Fruit fly (Drosophila melanogaster) whole organism, embryonic: ENCODE results near the gene CG13484.
A peak's percentile ranks its signal among the peaks of the same experiment; 100 is the strongest.

Experiments
- B-H1 ChIP-seq: fragments of 200-800 bp; sonication (Bioruptor generic); IDR thresholded peaks from 3 replicates; pipeline ENCODE4 v1.3.6; 2022; ENCODE audit warnings: missing biosample characterization, missing genetic modification characterization
- CG10543 ChIP-seq: fragments of 200-800 bp; sonication (Bioruptor generic); optimal IDR thresholded peaks from 3 replicates; lab custom pipeline; 2017; ENCODE audit warnings: missing biosample characterization, mild to moderate bottlenecking, missing genetic modification characterization, moderate library complexity
- CG11247 ChIP-seq: fragments of 200-800 bp; sonication (Bioruptor generic); IDR thresholded peaks from 2 replicates; pipeline ENCODE4 v1.3.6; 2022; ENCODE audit warnings: missing biosample characterization, missing genetic modification characterization
- CG12219 ChIP-seq: fragments of 200-800 bp; sonication (Bioruptor generic); optimal IDR thresholded peaks from 3 replicates; lab custom pipeline; 2018; ENCODE audit warnings: missing biosample characterization, mild to moderate bottlenecking, missing genetic modification characterization
- CG13287 ChIP-seq: fragments of 200-800 bp; sonication (Bioruptor generic); IDR thresholded peaks from 2 replicates; pipeline ENCODE4 v1.3.6; 2022; ENCODE audit warnings: missing biosample characterization, missing genetic modification characterization; ENCODE audit not compliant: partially characterized antibody
- CG14014 ChIP-seq: fragments of 200-800 bp; sonication (Bioruptor generic); IDR thresholded peaks from 2 replicates; pipeline ENCODE4 v1.3.6; 2022; ENCODE audit warnings: missing biosample characterization, missing genetic modification characterization
- CG1529 ChIP-seq: fragments of 200-800 bp; sonication (Bioruptor generic); optimal IDR thresholded peaks from 3 replicates; lab custom pipeline; 2018; ENCODE audit warnings: missing biosample characterization, missing genetic modification characterization
- CG17385 ChIP-seq: fragments of 200-800 bp; sonication (Bioruptor generic); optimal IDR thresholded peaks from 3 replicates; lab custom pipeline; 2018; ENCODE audit warnings: missing biosample characterization, mild to moderate bottlenecking, missing genetic modification characterization
- CG1792 ChIP-seq: fragments of 200-800 bp; sonication (Bioruptor generic); optimal IDR thresholded peaks from 2 replicates; lab custom pipeline; 2016; ENCODE audit warnings: missing biosample characterization, missing genetic modification characterization
- CG2120 ChIP-seq: fragments of 200-800 bp; sonication (Bioruptor generic); optimal IDR thresholded peaks from 3 replicates; lab custom pipeline; 2016; ENCODE audit warnings: missing biosample characterization, missing genetic modification characterization
- CG43689 ChIP-seq: fragments of 200-800 bp; sonication (Bioruptor generic); IDR thresholded peaks from 2 replicates; pipeline ENCODE4 v1.3.6; 2022; ENCODE audit warnings: missing biosample characterization, missing genetic modification characterization
- CG6765 ChIP-seq: fragments of 200-800 bp; sonication (Bioruptor generic); optimal IDR thresholded peaks from 3 replicates; lab custom pipeline; 2017; ENCODE audit warnings: missing biosample characterization, mild to moderate bottlenecking, missing genetic modification characterization
- CG7963 ChIP-seq: fragments of 200-800 bp; sonication (Bioruptor generic); IDR thresholded peaks from 3 replicates; pipeline ENCODE4 v1.3.6; 2022; ENCODE audit warnings: missing biosample characterization, missing genetic modification characterization; ENCODE audit not compliant: partially characterized antibody
- CG8924 ChIP-seq: fragments of 200-800 bp; optimal IDR thresholded peaks from 3 replicates; lab custom pipeline; 2019; ENCODE audit warnings: missing biosample characterization, mild to moderate bottlenecking, missing genetic modification characterization, moderate library complexity
- CG9932 ChIP-seq: fragments of 200-800 bp; sonication (Bioruptor generic); IDR thresholded peaks from 2 replicates; pipeline ENCODE4 v1.3.6; 2022; ENCODE audit warnings: missing biosample characterization, missing genetic modification characterization
- CHES-1-like ChIP-seq: fragments of 200-800 bp; sonication (Bioruptor generic); optimal IDR thresholded peaks from 2 replicates; lab custom pipeline; 2016; ENCODE audit warnings: missing biosample characterization, missing genetic modification characterization
- Dll ChIP-seq: fragments of 200-800 bp; sonication (Bioruptor generic); IDR thresholded peaks from 4 replicates; pipeline ENCODE4 v1.3.6; 2022; ENCODE audit warnings: missing biosample characterization, missing genetic modification characterization; ENCODE audit not compliant: partially characterized antibody
- Drgx ChIP-seq: fragments of 200-800 bp; sonication (Bioruptor generic); IDR thresholded peaks from 2 replicates; pipeline ENCODE4 v1.3.6; 2022; ENCODE audit warnings: missing biosample characterization, missing genetic modification characterization
- E2f1 ChIP-seq: fragments of 200-800 bp; sonication (Bioruptor generic); IDR thresholded peaks from 2 replicates; pipeline ENCODE4 v1.3.6; 2022; ENCODE audit warnings: missing biosample characterization, missing genetic modification characterization
- HmgZ ChIP-seq: fragments of 200-800 bp; sonication (Bioruptor generic); optimal IDR thresholded peaks from 2 replicates; lab custom pipeline; 2018; ENCODE audit warnings: missing biosample characterization, mild to moderate bottlenecking, missing genetic modification characterization
- MBD-R2 ChIP-seq: fragments of 200-800 bp; sonication (Bioruptor generic); IDR thresholded peaks from 2 replicates; pipeline ENCODE4 v1.3.6; 2022; ENCODE audit warnings: missing biosample characterization, missing genetic modification characterization
- NFAT ChIP-seq: fragments of 200-800 bp; sonication (Bioruptor generic); IDR thresholded peaks from 2 replicates; pipeline ENCODE4 v1.3.6; 2022; ENCODE audit warnings: missing biosample characterization, missing genetic modification characterization
- Pdp1 ChIP-seq, 2 experiments: fragments of 200-800 bp; sonication (Bioruptor generic); optimal IDR thresholded peaks; 3 replicates each; lab custom pipeline; 2016; ENCODE audit warnings: missing biosample characterization in 2 of 2, missing genetic modification characterization in 2 of 2, mild to moderate bottlenecking in 1 of 2, moderate library complexity in 1 of 2
- Rfx ChIP-seq: fragments of 200-800 bp; sonication (Bioruptor generic); IDR thresholded peaks from 2 replicates; pipeline ENCODE4 v1.3.6; 2022; ENCODE audit warnings: missing biosample characterization, missing genetic modification characterization
- Spps ChIP-seq: fragments of 200-800 bp; sonication (Bioruptor generic); optimal IDR thresholded peaks from 2 replicates; lab custom pipeline; 2018; ENCODE audit warnings: missing biosample characterization, mild to moderate bottlenecking, missing genetic modification characterization
- ash1 ChIP-seq: fragments of 200-800 bp; sonication (Bioruptor generic); optimal IDR thresholded peaks from 2 replicates; lab custom pipeline; 2018; ENCODE audit warnings: missing biosample characterization, mild to moderate bottlenecking, missing genetic modification characterization
- chinmo ChIP-seq: fragments of 200-800 bp; sonication (Bioruptor generic); IDR thresholded peaks from 4 replicates; pipeline ENCODE4 v1.3.6; 2022; ENCODE audit warnings: missing biosample characterization, missing genetic modification characterization; ENCODE audit not compliant: partially characterized antibody
- chm ChIP-seq: fragments of 200-800 bp; sonication (Bioruptor generic); IDR thresholded peaks from 2 replicates; pipeline ENCODE4 v1.3.6; 2022; ENCODE audit warnings: missing biosample characterization, missing genetic modification characterization
- chn ChIP-seq: fragments of 200-800 bp; sonication (Bioruptor generic); optimal IDR thresholded peaks from 2 replicates; lab custom pipeline; 2016; ENCODE audit warnings: missing biosample characterization, missing genetic modification characterization
- cwo ChIP-seq: fragments of 200-800 bp; sonication (Bioruptor generic); optimal IDR thresholded peaks from 3 replicates; lab custom pipeline; 2017; ENCODE audit warnings: missing biosample characterization, missing genetic modification characterization, mild to moderate bottlenecking, moderate library complexity, missing genetic modification reagents
- dmrt11E ChIP-seq: fragments of 200-800 bp; sonication (Bioruptor generic); optimal IDR thresholded peaks from 3 replicates; lab custom pipeline; 2018; ENCODE audit warnings: missing biosample characterization, mild to moderate bottlenecking, missing genetic modification characterization, moderate library complexity
- fd3F ChIP-seq: fragments of 200-800 bp; sonication (Bioruptor generic); optimal IDR thresholded peaks from 2 replicates; lab custom pipeline; 2018; ENCODE audit warnings: missing biosample characterization, mild to moderate bottlenecking, missing genetic modification characterization, moderate library complexity
- grau ChIP-seq: fragments of 200-800 bp; optimal IDR thresholded peaks from 3 replicates; lab custom pipeline; 2019; ENCODE audit warnings: missing biosample characterization, mild to moderate bottlenecking, missing genetic modification characterization, moderate library complexity
- hbn ChIP-seq: fragments of 200-800 bp; sonication (Bioruptor generic); IDR thresholded peaks from 2 replicates; pipeline ENCODE4 v1.3.6; 2022; ENCODE audit warnings: missing biosample characterization, missing genetic modification characterization; ENCODE audit not compliant: partially characterized antibody
- insv ChIP-seq, 2 experiments: fragments of 200-800 bp; sonication (Bioruptor generic); optimal IDR thresholded peaks; 3 replicates each; lab custom pipeline; 2016 to 2018; ENCODE audit warnings: missing biosample characterization in 2 of 2, missing genetic modification characterization in 2 of 2
- jumu ChIP-seq: fragments of 200-800 bp; sonication (Bioruptor generic); optimal IDR thresholded peaks from 3 replicates; lab custom pipeline; 2016; ENCODE audit warnings: missing biosample characterization, missing genetic modification characterization
- kah ChIP-seq: fragments of 200-800 bp; sonication (Bioruptor generic); optimal IDR thresholded peaks from 2 replicates; lab custom pipeline; 2018; ENCODE audit warnings: missing biosample characterization, mild to moderate bottlenecking, missing genetic modification characterization
- nom ChIP-seq: fragments of 200-800 bp; sonication (Bioruptor generic); optimal IDR thresholded peaks from 2 replicates; lab custom pipeline; 2017; ENCODE audit warnings: missing biosample characterization, missing genetic modification characterization, mild to moderate bottlenecking, moderate library complexity, missing genetic modification reagents
- org-1 ChIP-seq: fragments of 200-800 bp; sonication (Bioruptor generic); optimal IDR thresholded peaks from 2 replicates; lab custom pipeline; 2017; ENCODE audit warnings: missing biosample characterization, missing genetic modification characterization
- pan ChIP-seq, 4 experiments: fragments of >200 bp in 3 of 4; fragments of 200-800 bp in 1 of 4; sonication (Bioruptor generic) in 1 of 4; optimal IDR thresholded peaks in 3 of 4; IDR thresholded peaks in 1 of 4; 2 replicates each; pipeline versions ENCODE4 v1.3.6 to Lab custom; 2017 to 2022; ENCODE audit warnings: missing biosample characterization in 2 of 4, missing genetic modification characterization in 2 of 4, mixed read lengths in 1 of 4
- rib ChIP-seq: fragments of 200-800 bp; sonication (Bioruptor generic); IDR thresholded peaks from 2 replicates; pipeline ENCODE4 v1.3.6; 2022; ENCODE audit warnings: missing biosample characterization, missing genetic modification characterization
- slbo ChIP-seq: fragments of 200-800 bp; sonication (Bioruptor generic); IDR thresholded peaks from 2 replicates; pipeline ENCODE4 v1.3.6; 2022; ENCODE audit warnings: missing biosample characterization, missing genetic modification characterization
- sob ChIP-seq: fragments of 200-800 bp; sonication (Bioruptor generic); IDR thresholded peaks from 2 replicates; pipeline ENCODE4 v1.3.6; 2022; ENCODE audit warnings: missing biosample characterization, missing genetic modification characterization
- ssp ChIP-seq: fragments of 200-800 bp; sonication (Bioruptor generic); IDR thresholded peaks from 2 replicates; pipeline ENCODE4 v1.3.6; 2022; ENCODE audit warnings: missing biosample characterization, missing genetic modification characterization
- tx ChIP-seq: fragments of 200-800 bp; sonication (Bioruptor generic); optimal IDR thresholded peaks from 2 replicates; lab custom pipeline; 2016; ENCODE audit warnings: missing biosample characterization, missing genetic modification characterization
- vvl ChIP-seq: fragments of 200-800 bp; sonication (Bioruptor generic); IDR thresholded peaks from 2 replicates; pipeline ENCODE4 v1.3.6; 2022; ENCODE audit warnings: missing biosample characterization, missing genetic modification characterization

CG13484 gene

DNA sequence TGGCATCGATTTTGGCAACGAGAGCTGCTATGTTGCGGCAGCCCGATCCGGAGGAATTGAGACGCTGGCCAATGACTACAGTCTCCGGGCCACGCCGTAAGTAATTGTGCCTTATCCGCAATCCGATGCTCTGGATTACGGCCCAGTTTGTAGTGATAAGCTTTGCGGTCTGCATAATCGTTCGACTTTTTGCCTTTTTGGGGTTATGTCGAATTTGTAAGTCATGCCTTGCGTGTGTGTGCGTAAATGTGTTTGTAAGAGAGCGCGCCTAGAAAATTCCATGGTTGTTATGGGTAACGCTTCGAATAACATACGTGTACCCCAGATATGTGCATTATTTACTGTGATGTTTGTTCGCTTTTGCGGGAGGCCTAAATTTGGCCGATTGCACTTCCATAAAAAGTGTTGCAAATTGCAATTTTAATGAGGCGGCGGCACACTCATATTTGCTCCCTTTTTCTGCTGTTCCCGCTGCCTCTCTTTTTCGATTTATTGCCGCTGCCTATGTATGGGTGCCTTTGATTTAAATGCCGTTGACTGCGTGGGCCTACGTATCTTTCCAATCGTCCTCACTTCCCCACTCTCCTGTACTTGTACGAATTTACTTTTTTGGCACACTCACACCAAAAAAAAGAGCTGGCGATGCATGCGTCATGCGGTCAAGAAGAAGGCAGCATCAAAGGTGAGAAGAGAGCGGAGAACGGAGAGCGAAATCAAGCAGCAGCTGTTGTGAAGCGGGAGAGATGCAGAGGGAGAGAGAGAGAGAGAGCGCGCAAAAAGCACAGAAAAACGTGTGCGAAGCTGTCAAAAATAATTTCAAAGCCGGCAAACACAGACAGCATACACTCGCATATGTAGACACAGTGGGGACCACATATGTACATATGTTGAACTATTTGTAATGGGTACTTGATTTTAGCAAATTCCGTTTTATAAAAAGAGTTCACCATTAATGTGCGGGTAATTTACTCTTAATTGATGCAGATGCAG is 14.9 kb downstream of the CG13484 start (continued):
- TF ChIP-seq insv (GFP tag; optimal IDR thresholded peaks at IDR 0.05; lab: Kevin White, UChicago) (peak in 1 of 2 experiments; percentile 2), CG17385 (GFP tag; lab: Kevin White, UChicago) (peak; percentile 32), CG1792 (GFP tag; lab: Kevin White, UChicago) (no peak), CG14014 (peak; percentile 31; the same call in 1 of the 2 replicates), MBD-R2 (GFP tag; lab: Robert Waterston, UW) (peak; percentile 40), vvl (GFP tag; lab: Robert Waterston, UW) (peak; percentile 26; the same call in 1 of the 2 replicates), CG43689 (GFP tag; lab: Robert Waterston, UW) (no peak), NFAT (GFP tag; lab: Robert Waterston, UW) (peak; percentile 9; the same call in 1 of the 2 replicates), org-1 (GFP tag; lab: Kevin White, UChicago) (no peak), CG1529 (GFP tag; lab: Kevin White, UChicago) (no peak), CG7963 (GFP tag; lab: Robert Waterston, UW) (no peak), CG13287 (GFP tag; lab: Robert Waterston, UW) (peak; percentile 51), Rfx (GFP tag; lab: Robert Waterston, UW) (peak; percentile 51), tx (peak; percentile 30), kah (peak; percentile 35), HmgZ (tag; lab: Kevin White, UChicago) (peak; percentile 35), B-H1 (GFP tag; lab: Robert Waterston, UW) (peak; percentile 17; the same call in 1 of the 3 replicates), pan (optimal IDR thresholded peaks at IDR 0.05; lab: Kevin White, UChicago) (no peak), pan (GFP tag; optimal IDR thresholded peaks at IDR 0.05 in 1 of 2, IDR thresholded peaks at IDR 0.05 in 1 of 2) (peak in 1 of 2 experiments; percentile 4), Pdp1 (GFP tag; optimal IDR thresholded peaks at IDR 0.05; lab: Kevin White, UChicago) (peak in 1 of 2 experiments; percentile 91), CHES-1-like (GFP tag; lab: Kevin White, UChicago) (peak; percentile 49), hbn (GFP tag; lab: Robert Waterston, UW) (peak; percentile 42), CG9932 (GFP tag; lab: Robert Waterston, UW) (peak; percentile 43; the same call in 1 of the 2 replicates), Drgx (GFP tag; lab: Robert Waterston, UW) (peak; percentile 54; the same call in 1 of the 2 replicates), CG11247 (no peak), jumu (no peak), ash1 (GFP tag; lab: Kevin White, UChicago) (no peak), rib (GFP tag; lab: Robert Waterston, UW) (peak; percentile 80; the same call in 1 of the 2 replicates), E2f1 (peak; percentile 56; the same call in 1 of the 2 replicates), Spps (peak; percentile 11), CG6765 (GFP tag; lab: Kevin White, UChicago) (peak; percentile 2), slbo (peak; percentile 6; the same call in 1 of the 2 replicates), grau (tag; lab: Kevin White, UChicago) (peak; percentile 81), Dll (GFP tag; lab: Robert Waterston, UW) (peak; percentile 29; the same call in 1 of the 4 replicates), fd3F (GFP tag; lab: Kevin White, UChicago) (peak; percentile 19), nom (GFP tag; lab: Kevin White, UChicago) (peak; percentile 10), cwo (GFP tag; lab: Kevin White, UChicago) (peak; percentile 79), ssp (GFP tag; lab: Robert Waterston, UW) (no peak), CG12219 (GFP tag; lab: Kevin White, UChicago) (peak; percentile 16), CG8924 (tag; lab: Kevin White, UChicago) (peak; percentile 12), sob (peak; percentile 35; the same call in 1 of the 2 replicates), chm (GFP tag; lab: Robert Waterston, UW) (peak; percentile 43; the same call in 1 of the 2 replicates), chn (GFP tag; lab: Kevin White, UChicago) (no peak), dmrt11E (tag; lab: Kevin White, UChicago) (no peak), chinmo (GFP tag; lab: Robert Waterston, UW) (peak; percentile 89; the same call in 2 of the 4 replicates), CG2120 (GFP tag; lab: Kevin White, UChicago) (peak; percentile 56), CG10543 (GFP tag; lab: Kevin White, UChicago) (peak; percentile 12)
